Worm (Caenorhabditis elegans) whole organism, young adult: ENCODE results near the gene srd-7.

Experiments
- C06A6.2 ChIP-seq: fragments of 200-800 bp; sonication (Bioruptor generic); conservative IDR thresholded peaks from 2 replicates; pipeline ENCODE4 v1.3.6; 2022; ENCODE audit warnings: missing genetic modification characterization, missing compliant biosample characterization
- F10E7.11 ChIP-seq: sonication (generic microtip); optimal IDR thresholded peaks from 2 replicates; lab custom pipeline; 2017; ENCODE audit warnings: mild to moderate bottlenecking, missing genetic modification characterization, moderate library complexity, missing compliant biosample characterization
- F39B2.1 ChIP-seq: fragments of 200-800 bp; sonication (Bioruptor generic); IDR thresholded peaks from 2 replicates; pipeline ENCODE4 v1.3.6; 2022; ENCODE audit warnings: missing genetic modification reagents, missing genetic modification characterization, missing compliant biosample characterization
- F55B11.4 ChIP-seq: sonication (generic microtip); optimal IDR thresholded peaks from 2 replicates; lab custom pipeline; 2016; ENCODE audit warnings: missing compliant biosample characterization, missing genetic modification characterization, borderline replicate concordance; ENCODE audit not compliant: insufficient read depth
- F57C9.4 ChIP-seq: sonication (generic microtip); optimal IDR thresholded peaks from 2 replicates; lab custom pipeline; 2017; ENCODE audit warnings: mild to moderate bottlenecking, missing genetic modification characterization, missing compliant biosample characterization
- K11D2.4 ChIP-seq: fragments of 200-800 bp; sonication (Bioruptor generic); IDR thresholded peaks from 2 replicates; pipeline ENCODE4 v1.3.6; 2022; ENCODE audit warnings: missing genetic modification reagents, missing genetic modification characterization, missing compliant biosample characterization
- Y79H2A.3 ChIP-seq: fragments of 200-800 bp; sonication (Bioruptor generic); conservative IDR thresholded peaks from 2 replicates; pipeline ENCODE4 v1.3.6; 2022; ENCODE audit warnings: missing genetic modification reagents, missing genetic modification characterization, missing compliant biosample characterization
- ZK185.1 ChIP-seq: sonication (generic microtip); optimal IDR thresholded peaks from 2 replicates; lab custom pipeline; 2016; ENCODE audit warnings: mild to moderate bottlenecking, missing genetic modification characterization, missing compliant biosample characterization; ENCODE audit not compliant: poor library complexity, severe bottlenecking
- akir-1 ChIP-seq: fragments of 200-800 bp; sonication (Bioruptor generic); optimal IDR thresholded peaks from 2 replicates; lab custom pipeline; 2018; ENCODE audit warnings: mild to moderate bottlenecking, missing genetic modification characterization, moderate library complexity, missing compliant biosample characterization
- ama-1 ChIP-seq, 3 experiments: fragments of 150-350 bp in 1 of 3; sonication (generic microtip) in 2 of 3; optimal IDR thresholded peaks; 2 replicates each; lab custom pipeline; 2014 to 2018; ENCODE audit warnings: missing biosample characterization in 2 of 3, missing genetic modification characterization in 2 of 3, missing genetic modification reagents in 2 of 3
- attf-3 ChIP-seq: fragments of 200-800 bp; sonication (Bioruptor generic); conservative IDR thresholded peaks from 2 replicates; pipeline ENCODE4 v1.3.6; 2022; ENCODE audit warnings: missing genetic modification reagents, missing genetic modification characterization, missing compliant biosample characterization
- cebp-1 ChIP-seq, 2 experiments: fragments of 200-800 bp in 1 of 2; sonication (Bioruptor generic) in 1 of 2; sonication (generic microtip) in 1 of 2; IDR thresholded peaks in 1 of 2; optimal IDR thresholded peaks in 1 of 2; 2 replicates each; pipeline versions ENCODE4 v1.3.6 to Lab custom; 2017 to 2022; ENCODE audit warnings: missing compliant biosample characterization in 2 of 2, missing genetic modification characterization in 2 of 2, mild to moderate bottlenecking in 1 of 2, missing genetic modification reagents in 1 of 2, moderate library complexity in 1 of 2
- cebp-2 ChIP-seq: fragments of 200-800 bp; sonication (Bioruptor generic); IDR thresholded peaks from 2 replicates; pipeline ENCODE4 v1.3.6; 2022; ENCODE audit warnings: missing genetic modification characterization, missing compliant biosample characterization
- ceh-27 ChIP-seq: fragments of 200-800 bp; sonication (Bioruptor generic); optimal IDR thresholded peaks from 2 replicates; lab custom pipeline; 2018; ENCODE audit warnings: mild to moderate bottlenecking, missing genetic modification characterization, moderate library complexity, missing compliant biosample characterization
- ceh-40 ChIP-seq: fragments of 200-800 bp; sonication (Bioruptor generic); IDR thresholded peaks from 2 replicates; pipeline ENCODE4 v1.3.6; 2022; ENCODE audit warnings: missing genetic modification characterization, missing compliant biosample characterization
- chd-7 ChIP-seq: sonication (generic microtip); optimal IDR thresholded peaks from 2 replicates; lab custom pipeline; 2016; ENCODE audit warnings: mild to moderate bottlenecking, missing genetic modification characterization, moderate library complexity, missing compliant biosample characterization
- die-1 ChIP-seq: sonication (generic microtip); optimal IDR thresholded peaks from 2 replicates; lab custom pipeline; 2016; ENCODE audit warnings: missing genotype, mild to moderate bottlenecking, missing genetic modification characterization, missing compliant biosample characterization
- dox-1 ChIP-seq: fragments of 200-800 bp; sonication (Bioruptor generic); IDR thresholded peaks from 2 replicates; pipeline ENCODE4 v1.3.6; 2022; ENCODE audit warnings: missing genetic modification reagents, missing genetic modification characterization, missing compliant biosample characterization
- efl-1 ChIP-seq: fragments of 150-350 bp; optimal IDR thresholded peaks from 2 replicates; lab custom pipeline; 2014; ENCODE audit warnings: missing biosample characterization, missing genetic modification reagents, missing genetic modification characterization
- hlh-12 ChIP-seq: sonication (generic microtip); optimal IDR thresholded peaks from 2 replicates; lab custom pipeline; 2016; ENCODE audit warnings: missing genetic modification characterization, missing compliant biosample characterization
- hmg-1.2 ChIP-seq: fragments of 200-800 bp; sonication (Bioruptor generic); IDR thresholded peaks from 2 replicates; pipeline ENCODE4 v1.3.6; 2022; ENCODE audit warnings: missing genetic modification reagents, missing genetic modification characterization, missing compliant biosample characterization
- hrde-1 ChIP-seq: sonication (generic microtip); optimal IDR thresholded peaks from 2 replicates; lab custom pipeline; 2016; ENCODE audit warnings: missing genetic modification characterization, mild to moderate bottlenecking, missing compliant biosample characterization, moderate library complexity, missing genotype, missing genetic modification reagents, borderline replicate concordance
- lin-26 ChIP-seq: fragments of 200-800 bp; sonication (Bioruptor generic); IDR thresholded peaks from 2 replicates; pipeline ENCODE4 v1.3.6; 2022; ENCODE audit warnings: missing genetic modification reagents, missing genetic modification characterization, missing compliant biosample characterization
- lsl-1 ChIP-seq: fragments of 200-800 bp; sonication (Bioruptor generic); optimal IDR thresholded peaks from 2 replicates; lab custom pipeline; 2018; ENCODE audit warnings: mild to moderate bottlenecking, missing genetic modification characterization, moderate library complexity, missing compliant biosample characterization
- lsy-27 ChIP-seq: sonication (generic microtip); optimal IDR thresholded peaks from 2 replicates; lab custom pipeline; 2017; ENCODE audit warnings: missing genetic modification characterization, mild to moderate bottlenecking, missing compliant biosample characterization, antibody characterized with exemption, missing genotype, borderline replicate concordance; ENCODE audit not compliant: insufficient read depth
- madf-10 ChIP-seq: sonication (generic microtip); optimal IDR thresholded peaks from 2 replicates; lab custom pipeline; 2016; ENCODE audit warnings: mild to moderate bottlenecking, missing genetic modification characterization, missing compliant biosample characterization
- mcd-1 ChIP-seq: fragments of 200-800 bp; sonication (Bioruptor generic); IDR thresholded peaks from 2 replicates; pipeline ENCODE4 v1.3.6; 2022; ENCODE audit warnings: missing genetic modification reagents, missing genetic modification characterization, missing compliant biosample characterization
- mel-28 ChIP-seq: sonication (generic microtip); optimal IDR thresholded peaks from 2 replicates; lab custom pipeline; 2016; ENCODE audit warnings: borderline replicate concordance, mild to moderate bottlenecking, missing genetic modification characterization, missing compliant biosample characterization
- nfyb-1 ChIP-seq: fragments of 200-800 bp; sonication (Bioruptor generic); IDR thresholded peaks from 2 replicates; pipeline ENCODE4 v1.3.6; 2022; ENCODE audit warnings: missing genetic modification reagents, missing genetic modification characterization, missing compliant biosample characterization
- nhr-27 ChIP-seq: fragments of 200-800 bp; sonication (Bioruptor generic); optimal IDR thresholded peaks from 2 replicates; lab custom pipeline; 2018; ENCODE audit warnings: mild to moderate bottlenecking, missing genetic modification characterization, moderate library complexity, missing compliant biosample characterization
- pbrm-1 ChIP-seq: fragments of 200-800 bp; sonication (Bioruptor generic); IDR thresholded peaks from 2 replicates; pipeline ENCODE4 v1.3.6; 2022; ENCODE audit warnings: missing genetic modification reagents, missing genetic modification characterization, missing compliant biosample characterization
- rcor-1 ChIP-seq: fragments of 200-800 bp; sonication (Bioruptor generic); IDR thresholded peaks from 2 replicates; pipeline ENCODE4 v1.3.6; 2022; ENCODE audit warnings: missing genetic modification reagents, missing genetic modification characterization, missing compliant biosample characterization
- snpc-1.1 ChIP-seq: sonication (generic microtip); optimal IDR thresholded peaks from 2 replicates; lab custom pipeline; 2017; ENCODE audit warnings: missing genetic modification characterization, mild to moderate bottlenecking, missing compliant biosample characterization, antibody characterized with exemption, moderate library complexity, missing genotype, missing genetic modification reagents; ENCODE audit not compliant: insufficient read depth
- snpc-3.4 ChIP-seq: sonication (generic microtip); optimal IDR thresholded peaks from 2 replicates; lab custom pipeline; 2017; ENCODE audit warnings: missing genetic modification characterization, mild to moderate bottlenecking, missing compliant biosample characterization, antibody characterized with exemption, moderate library complexity, missing genotype, missing genetic modification reagents
- somi-1 ChIP-seq: fragments of 200-800 bp; sonication (Bioruptor generic); optimal IDR thresholded peaks from 2 replicates; lab custom pipeline; 2018; ENCODE audit warnings: mild to moderate bottlenecking, missing genetic modification characterization, missing compliant biosample characterization
- sptf-2 ChIP-seq: fragments of 200-800 bp; sonication (Bioruptor generic); optimal IDR thresholded peaks from 2 replicates; lab custom pipeline; 2018; ENCODE audit warnings: mild to moderate bottlenecking, missing genetic modification characterization, missing compliant biosample characterization
- tbp1 ChIP-seq: fragments of 200-800 bp; sonication (Bioruptor generic); optimal IDR thresholded peaks from 2 replicates; lab custom pipeline; 2018; ENCODE audit warnings: mild to moderate bottlenecking, missing genetic modification characterization, missing compliant biosample characterization
- unc-130 ChIP-seq: sonication (generic microtip); optimal IDR thresholded peaks from 2 replicates; lab custom pipeline; 2016; ENCODE audit warnings: missing genetic modification reagents, missing genetic modification characterization, missing compliant biosample characterization
- zfh-2 ChIP-seq: fragments of 200-800 bp; sonication (Bioruptor generic); conservative IDR thresholded peaks from 2 replicates; pipeline ENCODE4 v1.3.6; 2022; ENCODE audit warnings: missing genetic modification reagents, missing genetic modification characterization, missing compliant biosample characterization
- ztf-22 ChIP-seq: fragments of 200-800 bp; sonication (Bioruptor generic); optimal IDR thresholded peaks from 2 replicates; lab custom pipeline; 2018; ENCODE audit warnings: mild to moderate bottlenecking, missing genetic modification characterization, moderate library complexity, missing compliant biosample characterization
- ztf-26 ChIP-seq: sonication (generic microtip); optimal IDR thresholded peaks from 2 replicates; lab custom pipeline; 2017; ENCODE audit warnings: missing genetic modification characterization, missing compliant biosample characterization
- ztf-28 ChIP-seq: fragments of 200-800 bp; sonication (Bioruptor generic); IDR thresholded peaks from 2 replicates; pipeline ENCODE4 v1.3.6; 2022; ENCODE audit warnings: missing genetic modification reagents, missing genetic modification characterization, missing compliant biosample characterization
- ztf-3 ChIP-seq: fragments of 200-800 bp; sonication (Bioruptor generic); optimal IDR thresholded peaks from 2 replicates; lab custom pipeline; 2018; ENCODE audit warnings: mild to moderate bottlenecking, missing genetic modification characterization, missing compliant biosample characterization
- ztf-6 ChIP-seq: fragments of 200-800 bp; sonication (Bioruptor generic); IDR thresholded peaks from 2 replicates; pipeline ENCODE4 v1.3.6; 2022; ENCODE audit warnings: missing genetic modification reagents, missing genetic modification characterization, missing compliant biosample characterization

srd-7 gene

ce11 chrIV:10819049-10819448 lies 32.4 kb upstream of the srd-7 start (continued):
- no peak for TF ChIP-seq F39B2.1 (GFP tag; lab: Robert Waterston, UW)
- no peak for TF ChIP-seq somi-1 (GFP tag; lab: Kevin White, UChicago)
- no peak for TF ChIP-seq cebp-1 (GFP tag; IDR thresholded peaks at IDR 0.05; lab: Robert Waterston, UW)
- TF ChIP-seq cebp-1 (tag; optimal IDR thresholded peaks at IDR 0.05; lab: Kevin White, UChicago): no peak
- no peak for TF ChIP-seq hlh-12 (tag; lab: Kevin White, UChicago)
- TF ChIP-seq chd-7 (tag; lab: Kevin White, UChicago): peak; percentile 17

ce11 chrIV:10817030-10817429 lies 30.4 kb upstream of the srd-7 start:
- no peak for TF ChIP-seq lsy-27
- TF ChIP-seq ceh-27 (GFP tag; lab: Kevin White, UChicago): peak; percentile 25
- TF ChIP-seq die-1 (tag; lab: Kevin White, UChicago): peak; percentile 6
- no peak for TF ChIP-seq pbrm-1 (GFP tag; lab: Robert Waterston, UW)
- no peak for TF ChIP-seq Y79H2A.3 (GFP tag; lab: Robert Waterston, UW)
- TF ChIP-seq efl-1 (GFP tag; lab: Kevin White, UChicago): no peak
- TF ChIP-seq lsl-1 (GFP tag; lab: Kevin White, UChicago): no peak
- TF ChIP-seq ztf-3 (GFP tag; lab: Kevin White, UChicago): no peak
- TF ChIP-seq mel-28: no peak
- TF ChIP-seq lin-26 (GFP tag; lab: Robert Waterston, UW): 0 out of 2 replicates have a peak, but pooled peaks have one; percentile 25
- TF ChIP-seq tbp1: no peak
- TF ChIP-seq hrde-1: no peak
- TF ChIP-seq attf-3 (GFP tag; lab: Robert Waterston, UW): no peak
- TF ChIP-seq F57C9.4 (tag; lab: Kevin White, UChicago): no peak
- no peak for TF ChIP-seq snpc-3.4 (tag; lab: Kevin White, UChicago)
- no peak for TF ChIP-seq ztf-26 (tag; lab: Kevin White, UChicago)
- no peak for TF ChIP-seq cebp-2 (GFP tag; lab: Robert Waterston, UW)
- TF ChIP-seq C06A6.2: no peak
- no peak for TF ChIP-seq F10E7.11 (tag; lab: Kevin White, UChicago)
- TF ChIP-seq hmg-1.2 (GFP tag; lab: Robert Waterston, UW): peak; percentile 61
- TF ChIP-seq F39B2.1 (GFP tag; lab: Robert Waterston, UW): no peak
- TF ChIP-seq F55B11.4 (tag; lab: Kevin White, UChicago): no peak
- TF ChIP-seq ztf-22 (GFP tag; lab: Kevin White, UChicago): no peak
- no peak for TF ChIP-seq nfyb-1 (GFP tag; lab: Robert Waterston, UW)
- no peak for TF ChIP-seq ztf-28 (GFP tag; lab: Robert Waterston, UW)
- peak; percentile 48; the same call in 1 of the 2 replicates for TF ChIP-seq mcd-1
- no peak for TF ChIP-seq ceh-40
- TF ChIP-seq ZK185.1: no peak
- no peak for TF ChIP-seq hlh-12 (tag; lab: Kevin White, UChicago)
- no peak for TF ChIP-seq nhr-27 (tag; lab: Kevin White, UChicago)
- no peak for TF ChIP-seq madf-10 (tag; lab: Kevin White, UChicago)
- TF ChIP-seq zfh-2 (GFP tag; lab: Robert Waterston, UW): peak; percentile 96
- TF ChIP-seq snpc-1.1 (tag; lab: Kevin White, UChicago): no peak
- no peak for TF ChIP-seq ama-1 (optimal IDR thresholded peaks at IDR 0.05; lab: Kevin White, UChicago)
- TF ChIP-seq ama-1 (GFP tag; optimal IDR thresholded peaks at IDR 0.05; lab: Kevin White, UChicago): no peak
- no peak for TF ChIP-seq akir-1
- 0 out of 2 replicates have a peak, but pooled peaks have one; percentile 15 for TF ChIP-seq K11D2.4
- TF ChIP-seq sptf-2 (GFP tag; lab: Kevin White, UChicago): no peak
- TF ChIP-seq ztf-6 (GFP tag; lab: Robert Waterston, UW): no peak
- TF ChIP-seq dox-1 (GFP tag; lab: Robert Waterston, UW): peak; percentile 67
- TF ChIP-seq rcor-1 (GFP tag; lab: Robert Waterston, UW): no peak
- no peak for TF ChIP-seq cebp-1 (GFP tag; IDR thresholded peaks at IDR 0.05; lab: Robert Waterston, UW)
- TF ChIP-seq cebp-1 (tag; optimal IDR thresholded peaks at IDR 0.05; lab: Kevin White, UChicago): peak; percentile 12
- TF ChIP-seq unc-130: no peak
